Worm (Caenorhabditis elegans) whole organism, midembryonic: ENCODE data around the gene srm-2.

Source experiments
- T22C8.4 ChIP-seq: fragments of 200-800 bp; sonication (Bioruptor generic); IDR thresholded peaks from 2 replicates; pipeline ENCODE4 v1.3.6; 2022; ENCODE audit warnings: missing genetic modification characterization, missing compliant biosample characterization
- cog-1 ChIP-seq: sonication (generic microtip); optimal IDR thresholded peaks from 2 replicates; lab custom pipeline; 2016; ENCODE audit warnings: missing genetic modification characterization, missing compliant biosample characterization
- flt-1 ChIP-seq: fragments of 200-800 bp; sonication (Bioruptor generic); IDR thresholded peaks from 2 replicates; pipeline ENCODE4 v1.3.6; 2022; ENCODE audit warnings: missing genetic modification characterization, missing compliant biosample characterization
- med-1 ChIP-seq: sonication (generic microtip); optimal IDR thresholded peaks from 2 replicates; lab custom pipeline; 2017; ENCODE audit warnings: missing genetic modification characterization, mild to moderate bottlenecking, missing compliant biosample characterization, antibody characterized with exemption, missing genetic modification reagents; ENCODE audit not compliant: insufficient read depth
- ref-1 ChIP-seq: fragments of 200-800 bp; sonication (Bioruptor generic); conservative IDR thresholded peaks from 2 replicates; pipeline ENCODE4 v1.3.6; 2022; ENCODE audit warnings: missing genetic modification reagents, missing genetic modification characterization, missing compliant biosample characterization
- tab-1 ChIP-seq: fragments of 200-800 bp; sonication (Bioruptor generic); IDR thresholded peaks from 2 replicates; pipeline ENCODE4 v1.3.6; 2022; ENCODE audit warnings: missing genetic modification characterization, missing compliant biosample characterization
- ztf-23 ChIP-seq: fragments of 200-800 bp; sonication (Bioruptor generic); IDR thresholded peaks from 2 replicates; pipeline ENCODE4 v1.3.6; 2022; ENCODE audit warnings: missing genetic modification reagents, missing genetic modification characterization, missing compliant biosample characterization
- ztf-29 ChIP-seq: fragments of 200-800 bp; sonication (Bioruptor generic); IDR thresholded peaks from 2 replicates; pipeline ENCODE4 v1.3.6; 2022; ENCODE audit warnings: missing genetic modification reagents, missing genetic modification characterization, missing compliant biosample characterization

DNA sequence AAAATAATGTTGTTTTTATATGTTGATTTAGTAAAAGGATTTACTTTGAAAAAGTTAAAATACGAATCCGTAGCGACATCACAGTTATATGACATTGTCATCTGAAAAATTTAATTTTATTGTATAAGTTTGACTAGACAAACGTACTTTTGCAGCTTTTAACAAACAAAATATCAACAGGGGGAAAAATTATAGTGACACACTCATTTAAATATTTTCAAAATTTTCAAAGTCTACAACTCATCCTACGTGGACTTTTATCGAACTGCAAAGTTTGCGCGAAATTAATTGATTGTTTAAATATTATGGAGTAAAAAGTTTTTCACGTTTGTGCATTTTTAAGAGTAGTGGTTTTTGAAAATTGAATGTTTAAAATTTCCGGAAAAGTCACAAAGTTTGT is 17.2 kb downstream of the srm-2 start, which contains the start of gene C09B9.85:
- TF ChIP-seq T22C8.4: no peak
- no peak for TF ChIP-seq ztf-23
- TF ChIP-seq flt-1 (GFP tag; lab: Robert Waterston, UW): no peak
- TF ChIP-seq med-1 (GFP tag; lab: Kevin White, UChicago): no peak
- TF ChIP-seq cog-1 (tag; lab: Kevin White, UChicago): no peak
- no peak for TF ChIP-seq tab-1 (GFP tag; lab: Robert Waterston, UW)
- TF ChIP-seq ref-1 (GFP tag; lab: Robert Waterston, UW): no peak
- TF ChIP-seq ztf-29 (GFP tag; lab: Robert Waterston, UW): no peak
